Fruit fly (Drosophila melanogaster): ENCODE results near the gene CG11248.

dm6 chr3L:21727728-21728124 is 47.9 kb downstream of the CG11248 start:
- no peak for TF ChIP-seq Ets65A (GFP tag)
- no peak for TF ChIP-seq Dbx (GFP tag; IDR thresholded peaks at IDR 0.05)
- TF ChIP-seq ranshi (GFP tag; IDR thresholded peaks at IDR 0.05) = no peak
- no peak for TF ChIP-seq CG8281 (tag; optimal IDR thresholded peaks at IDR 0.05)
- TF ChIP-seq CG43689 (GFP tag; IDR thresholded peaks at IDR 0.05) = no peak
- TF ChIP-seq CG3995 (GFP tag; optimal IDR thresholded peaks at IDR 0.05) = no peak
- TF ChIP-seq CG14014 (GFP tag; IDR thresholded peaks at IDR 0.05) = no peak
- TF ChIP-seq CG12219 (GFP tag; optimal IDR thresholded peaks at IDR 0.05) = no peak
- no peak for TF ChIP-seq YL-1 (GFP tag; optimal IDR thresholded peaks at IDR 0.05)
- TF ChIP-seq CG16779 (GFP tag; IDR thresholded peaks at IDR 0.05) = no peak
